Worm (Caenorhabditis elegans): Measurements from ENCODE around the gene cif-1.

DNA sequence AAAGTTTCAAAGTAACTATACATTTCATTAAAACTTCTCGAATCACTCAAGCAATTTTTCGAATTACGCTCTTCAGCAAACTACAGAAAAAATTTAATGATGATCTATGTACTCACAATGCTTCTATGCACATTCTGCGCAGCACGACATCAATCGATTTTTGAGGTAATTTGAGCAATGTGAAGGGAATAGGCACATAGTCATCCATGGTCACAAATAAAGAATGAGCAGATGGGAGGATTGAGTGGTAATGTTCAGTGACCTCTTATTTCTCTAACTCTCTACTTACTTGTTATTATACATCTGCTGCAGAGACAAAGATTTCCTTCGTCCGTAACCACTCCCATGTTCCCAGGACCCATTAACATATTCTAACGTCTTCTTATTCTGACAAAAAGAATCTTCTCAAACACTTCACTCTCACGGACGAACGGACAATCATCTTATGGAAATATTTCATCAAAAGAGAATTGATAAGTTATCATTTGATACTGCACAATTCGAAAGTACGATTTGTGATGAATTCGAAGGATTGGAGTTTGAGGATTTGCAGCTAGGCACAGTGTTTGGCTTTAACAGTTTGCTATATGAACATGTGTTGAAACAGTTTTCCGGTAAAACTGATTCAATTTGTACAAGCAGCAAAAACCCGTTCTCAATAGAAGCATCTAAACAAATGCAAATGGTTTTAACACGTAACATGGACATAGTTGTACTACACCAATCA lies 45.5 kb upstream of the cif-1 start, which contains the start of the genes fbxb-77 and Y17G9B.11:
- TF ChIP-seq ama-1 (optimal IDR thresholded peaks at IDR 0.05), result no peak
- no peak for TF ChIP-seq nhr-28 (tag; optimal IDR thresholded peaks at IDR 0.05)
- peak in 1 of 2 experiments; percentile 32 for TF ChIP-seq unc-62 (GFP tag; optimal IDR thresholded peaks at IDR 0.05 in 1 of 2)
- no peak for TF ChIP-seq unc-62 (tag; optimal IDR thresholded peaks at IDR 0.05)
